Worm (Caenorhabditis elegans): ENCODE results near the gene K04A8.1.
A peak's percentile ranks its signal among the peaks of the same experiment; 100 is the strongest.

K04A8.1 gene

ce11 chrV:6549148-6549547 lies 17.0 kb upstream of the K04A8.1 start, which contains the start of gene K04A8.20:
TSS of gene K04A8.20 (plus strand) at chrV:6549448.
- TF ChIP-seq madf-10 (tag; optimal IDR thresholded peaks at IDR 0.05) (no peak), rpc-1 (optimal IDR thresholded peaks at IDR 0.05) (no peak), rpc-1 (tag; optimal IDR thresholded peaks at IDR 0.05) (no peak), ztf-26 (tag; optimal IDR thresholded peaks at IDR 0.05) (no peak), B0261.1 (tag; optimal IDR thresholded peaks at IDR 0.05) (no peak), bed-2 (GFP tag; IDR thresholded peaks at IDR 0.05) (no peak)

ce11 chrV:6549871-6550270 lies 16.3 kb upstream of the K04A8.1 start, which contains the start of gene lipl-4:
TSS of gene lipl-4 (plus strand) at chrV:6550171.
- TF ChIP-seq ceh-100 (GFP tag; IDR thresholded peaks at IDR 0.05) = no peak
- TF ChIP-seq nfya-2 (GFP tag; IDR thresholded peaks at IDR 0.05) = no peak
- TF ChIP-seq nhr-90 (tag; optimal IDR thresholded peaks at IDR 0.05) = no peak
- TF ChIP-seq F49E8.2 (tag; optimal IDR thresholded peaks at IDR 0.05; ENCODE audit: insufficient read depth) = no peak
- no peak for TF ChIP-seq F10E7.11 (tag; optimal IDR thresholded peaks at IDR 0.05)
- no peak for TF ChIP-seq xnd-1 (tag; optimal IDR thresholded peaks at IDR 0.05)
- TF ChIP-seq gei-17 (GFP tag; optimal IDR thresholded peaks at IDR 0.05) = no peak
- no peak for TF ChIP-seq akir-1 (GFP tag; optimal IDR thresholded peaks at IDR 0.05)
- TF ChIP-seq him-1 (tag; optimal IDR thresholded peaks at IDR 0.05) = no peak
- no peak for TF ChIP-seq lag-1 (GFP tag; IDR thresholded peaks at IDR 0.05)
- TF ChIP-seq madf-8 (GFP tag; conservative IDR thresholded peaks at IDR 0.05) = no peak
- TF ChIP-seq snpc-1.1 (tag; optimal IDR thresholded peaks at IDR 0.05; ENCODE audit: insufficient read depth) = no peak
- TF ChIP-seq B0261.1 (tag; optimal IDR thresholded peaks at IDR 0.05) = no peak
- no peak for TF ChIP-seq zfh-2 (GFP tag; conservative IDR thresholded peaks at IDR 0.05)

DNA sequence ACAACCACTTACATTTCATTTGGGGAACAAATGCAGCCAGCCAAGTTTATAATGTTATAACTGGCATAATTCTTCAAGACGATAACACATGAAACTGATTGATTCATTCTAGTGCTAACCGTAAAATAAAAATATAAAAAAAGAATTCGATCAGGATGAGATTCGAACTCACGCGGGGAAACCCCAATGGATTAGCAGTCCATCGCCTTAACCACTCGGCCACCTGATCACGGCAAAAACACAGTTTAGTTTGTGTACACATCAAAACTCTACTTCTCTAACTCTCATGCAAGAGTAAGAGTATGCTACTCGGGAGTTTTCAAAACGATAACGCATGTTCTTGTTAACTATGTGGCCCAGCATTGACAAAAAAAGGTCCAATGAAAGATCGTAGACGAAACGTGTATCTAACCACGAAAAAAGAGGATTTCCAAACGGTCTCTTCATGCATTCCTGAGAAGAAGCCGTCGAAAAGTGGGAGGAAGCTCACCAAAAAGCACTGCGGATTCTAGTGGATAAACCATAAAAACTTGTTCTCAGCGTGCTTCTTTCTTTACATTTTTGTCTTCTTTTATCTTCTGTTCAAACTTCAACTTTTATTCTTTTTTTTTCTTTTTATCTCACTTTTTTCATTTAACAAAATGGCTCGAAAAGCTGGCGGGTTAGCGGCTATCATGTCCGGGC lies 14.3 kb upstream of the K04A8.1 start, which contains the start of gene twk-10:
TSS of gene twk-10 (plus strand) at position 634 of the 684 bp plus-strand sequence.
- TF ChIP-seq ztf-18 (tag; optimal IDR thresholded peaks at IDR 0.05) (peak; percentile 56), rpc-1 (optimal IDR thresholded peaks at IDR 0.05) (peak; percentile 86), rpc-1 (tag; optimal IDR thresholded peaks at IDR 0.05) (peak; percentile 93), mes-4 (tag; optimal IDR thresholded peaks at IDR 0.05) (peak; percentile 18), lin-26 (GFP tag; IDR thresholded peaks at IDR 0.05) (peak; percentile 86), die-1 (tag; optimal IDR thresholded peaks at IDR 0.05) (peak; percentile 78), ama-1 (optimal IDR thresholded peaks at IDR 0.05) (no peak), ama-1 (GFP tag; optimal IDR thresholded peaks at IDR 0.05) (peak in 1 of 2 experiments; percentile 88), dox-1 (GFP tag; IDR thresholded peaks at IDR 0.05) (peak; percentile 72; the same call in 1 of the 2 replicates), lin-40 (tag; optimal IDR thresholded peaks at IDR 0.05) (no peak), madf-6 (GFP tag; IDR thresholded peaks at IDR 0.05) (peak; percentile 58; the same call in 1 of the 2 replicates), snpc-4 (GFP tag; optimal IDR thresholded peaks at IDR 0.05) (peak; percentile 70), snpc-4 (tag; optimal IDR thresholded peaks at IDR 0.05) (peak in 1 of 4 experiments; percentile 35), ztf-25 (GFP tag; IDR thresholded peaks at IDR 0.05) (peak; percentile 84; the same call in 1 of the 2 replicates), gei-17 (GFP tag; optimal IDR thresholded peaks at IDR 0.05) (no peak), F33H1.4 (GFP tag; IDR thresholded peaks at IDR 0.05) (0 out of 2 replicates have a peak, but pooled peaks have one; percentile 8), K12H6.12 (tag; optimal IDR thresholded peaks at IDR 0.05) (no peak), tbp1 (GFP tag; optimal IDR thresholded peaks at IDR 0.05) (peak; percentile 94), T07F8.4 (tag; optimal IDR thresholded peaks at IDR 0.05) (peak; percentile 35), B0019.2 (GFP tag; conservative IDR thresholded peaks at IDR 0.05) (no peak), ztf-6 (GFP tag; IDR thresholded peaks at IDR 0.05) (no peak), rec-8 (tag; optimal IDR thresholded peaks at IDR 0.05) (peak in 1 of 2 experiments; percentile 73), snpc-3.4 (tag; optimal IDR thresholded peaks at IDR 0.05) (peak; percentile 32), nfyb-1 (GFP tag; IDR thresholded peaks at IDR 0.05) (peak; percentile 73; the same call in 1 of the 2 replicates), hmg-1.2 (GFP tag; IDR thresholded peaks at IDR 0.05) (peak; percentile 61), aptf-2 (GFP tag; conservative IDR thresholded peaks at IDR 0.05) (no peak), F22D6.2 (tag; optimal IDR thresholded peaks at IDR 0.05) (no peak), F10E7.11 (tag; optimal IDR thresholded peaks at IDR 0.05) (no peak), F57A8.1 (GFP tag; optimal IDR thresholded peaks at IDR 0.05) (peak; percentile 50), nhr-90 (tag; optimal IDR thresholded peaks at IDR 0.05) (peak; percentile 78)
